Worm (Caenorhabditis elegans) whole organism, L2 larva: ENCODE data around the gene Y54H5A.2.

Experiments used
- C34F6.9 ChIP-seq: fragments of 150-350 bp; optimal IDR thresholded peaks from 2 replicates; lab custom pipeline; 2014; ENCODE audit warnings: missing biosample characterization, missing genetic modification characterization
- R02D3.7 ChIP-seq: fragments of 150-350 bp; optimal IDR thresholded peaks from 2 replicates; lab custom pipeline; 2014; ENCODE audit warnings: missing biosample characterization, missing genetic modification characterization
- alr-1 ChIP-seq: fragments of 150-350 bp; optimal IDR thresholded peaks from 2 replicates; lab custom pipeline; 2014; ENCODE audit warnings: missing biosample characterization, missing genetic modification characterization
- ama-1 ChIP-seq: fragments of 150-350 bp; optimal IDR thresholded peaks from 2 replicates; lab custom pipeline; 2018; ENCODE audit warnings: inconsistent platforms
- ceh-16 ChIP-seq: fragments of 150-350 bp; optimal IDR thresholded peaks from 2 replicates; lab custom pipeline; 2014; ENCODE audit warnings: missing biosample characterization, missing genetic modification characterization
- dmd-4 ChIP-seq: sonication (generic microtip); optimal IDR thresholded peaks from 2 replicates; lab custom pipeline; 2017; ENCODE audit warnings: missing biosample characterization, missing genetic modification characterization
- elt-1 ChIP-seq: fragments of 150-350 bp; optimal IDR thresholded peaks from 2 replicates; lab custom pipeline; 2014; ENCODE audit warnings: missing biosample characterization, missing genetic modification characterization
- elt-3 ChIP-seq: sonication (generic microtip); optimal IDR thresholded peaks from 2 replicates; lab custom pipeline; 2017; ENCODE audit warnings: missing biosample characterization, missing genetic modification characterization
- fos-1 ChIP-seq: fragments of 150-350 bp; optimal IDR thresholded peaks from 2 replicates; lab custom pipeline; 2014; ENCODE audit warnings: missing biosample characterization, missing genetic modification characterization
- gmeb-1 ChIP-seq: fragments of 150-350 bp; optimal IDR thresholded peaks from 2 replicates; lab custom pipeline; 2014; ENCODE audit warnings: missing biosample characterization, missing genetic modification characterization
- lin-13 ChIP-seq: fragments of 150-350 bp; optimal IDR thresholded peaks from 2 replicates; lab custom pipeline; 2014; ENCODE audit warnings: missing biosample characterization, missing genetic modification reagents, missing genetic modification characterization
- lin-39 ChIP-seq: fragments of 150-350 bp; optimal IDR thresholded peaks from 2 replicates; lab custom pipeline; 2014; ENCODE audit warnings: missing biosample characterization, missing genetic modification reagents, missing genetic modification characterization
- mbf-1 ChIP-seq: sonication (generic microtip); optimal IDR thresholded peaks from 2 replicates; lab custom pipeline; 2017; ENCODE audit warnings: missing biosample characterization, missing genetic modification characterization
- nhr-10 ChIP-seq: sonication (generic microtip); optimal IDR thresholded peaks from 2 replicates; lab custom pipeline; 2017; ENCODE audit warnings: missing biosample characterization, missing genetic modification characterization
- nhr-12 ChIP-seq: fragments of 150-350 bp; optimal IDR thresholded peaks from 2 replicates; lab custom pipeline; 2014; ENCODE audit warnings: missing biosample characterization, missing genetic modification characterization
- nhr-129 ChIP-seq: fragments of 150-350 bp; optimal IDR thresholded peaks from 2 replicates; lab custom pipeline; 2014; ENCODE audit warnings: missing biosample characterization, missing genetic modification characterization
- nhr-21 ChIP-seq: fragments of 150-350 bp; optimal IDR thresholded peaks from 2 replicates; lab custom pipeline; 2014; ENCODE audit warnings: missing biosample characterization, missing genetic modification characterization
- nhr-23 ChIP-seq: fragments of 150-350 bp; optimal IDR thresholded peaks from 2 replicates; lab custom pipeline; 2014; ENCODE audit warnings: missing biosample characterization, missing genetic modification reagents, missing genetic modification characterization
- nhr-77 ChIP-seq: fragments of 150-350 bp; optimal IDR thresholded peaks from 2 replicates; lab custom pipeline; 2014; ENCODE audit warnings: missing biosample characterization, missing genetic modification characterization
- peb-1 ChIP-seq: fragments of 150-350 bp; optimal IDR thresholded peaks from 2 replicates; lab custom pipeline; 2014; ENCODE audit warnings: missing biosample characterization, missing genetic modification characterization
- sem-4 ChIP-seq: fragments of 150-350 bp; optimal IDR thresholded peaks from 2 replicates; lab custom pipeline; 2014; ENCODE audit warnings: missing biosample characterization, missing genetic modification reagents, missing genetic modification characterization
- sma-3 ChIP-seq: sonication (generic microtip); optimal IDR thresholded peaks from 2 replicates; lab custom pipeline; 2016; ENCODE audit warnings: missing genetic modification reagents, missing genetic modification characterization, missing compliant biosample characterization
- sma-9 ChIP-seq, 2 experiments: fragments of 150-350 bp in 1 of 2; sonication (generic microtip) in 1 of 2; optimal IDR thresholded peaks; 2 replicates each; lab custom pipeline; 2014 to 2016; ENCODE audit warnings: missing genetic modification characterization in 2 of 2, mild to moderate bottlenecking in 1 of 2, missing biosample characterization in 1 of 2, missing compliant biosample characterization in 1 of 2, missing genetic modification reagents in 1 of 2, moderate library complexity in 1 of 2
- unc-39 ChIP-seq: fragments of 150-350 bp; optimal IDR thresholded peaks from 2 replicates; lab custom pipeline; 2014; ENCODE audit warnings: missing biosample characterization, missing genetic modification characterization
- unc-55 ChIP-seq: fragments of 150-350 bp; sonication (generic microtip); optimal IDR thresholded peaks from 3 replicates; lab custom pipeline; 2014; ENCODE audit warnings: missing biosample characterization, missing genetic modification reagents, missing genetic modification characterization
- unc-62 ChIP-seq: fragments of 150-350 bp; optimal IDR thresholded peaks from 2 replicates; lab custom pipeline; 2014; ENCODE audit warnings: missing biosample characterization, missing genetic modification reagents, missing genetic modification characterization
- zag-1 ChIP-seq: fragments of 150-350 bp; optimal IDR thresholded peaks from 2 replicates; lab custom pipeline; 2014; ENCODE audit warnings: missing biosample characterization, missing genetic modification characterization
- ztf-1 ChIP-seq: fragments of 200-800 bp; sonication (Bioruptor generic); conservative IDR thresholded peaks from 2 replicates; pipeline ENCODE4 v1.3.6; 2022; ENCODE audit warnings: missing genetic modification characterization, missing compliant biosample characterization
- ztf-4 ChIP-seq: fragments of 150-350 bp; optimal IDR thresholded peaks from 2 replicates; lab custom pipeline; 2014; ENCODE audit warnings: missing biosample characterization, missing genetic modification characterization

Gene Y54H5A.2

ce11 chrIII:5190179-5190578, 40.8 kb upstream of the Y54H5A.2 start (continued):
- no peak for TF ChIP-seq elt-1
- TF ChIP-seq ztf-4 (tag; lab: Kevin White, UChicago): no peak
- TF ChIP-seq nhr-12 (tag; lab: Kevin White, UChicago): no peak
- TF ChIP-seq nhr-23 (tag; lab: Kevin White, UChicago): no peak
- TF ChIP-seq unc-55 (GFP tag; lab: Kevin White, UChicago): peak; percentile 2
- TF ChIP-seq elt-3 (tag; lab: Kevin White, UChicago): no peak
- peak; percentile 50 for TF ChIP-seq sma-9 (GFP tag; optimal IDR thresholded peaks at IDR 0.05; lab: Kevin White, UChicago)
- no peak for TF ChIP-seq sma-9 (tag; optimal IDR thresholded peaks at IDR 0.05; lab: Kevin White, UChicago)
- peak; percentile 45 for TF ChIP-seq sma-3 (GFP tag; lab: Kevin White, UChicago)
- no peak for TF ChIP-seq R02D3.7 (tag; lab: Kevin White, UChicago)
- TF ChIP-seq unc-39 (tag; lab: Kevin White, UChicago): no peak
- TF ChIP-seq, all 48 proteins: peak for 7

ce11 chrIII:5188426-5188825, 39.0 kb upstream of the Y54H5A.2 start, which contains the start of gene K10D2.8:
TSS of gene K10D2.8 (plus strand) at chrIII:5188726.
- TF ChIP-seq C34F6.9 (no peak), mbf-1 (tag; lab: Kevin White, UChicago) (no peak), sem-4 (tag; lab: Kevin White, UChicago) (no peak), R02D3.7 (tag; lab: Kevin White, UChicago) (no peak), dmd-4 (tag; lab: Kevin White, UChicago) (no peak), ama-1 (no peak), sma-9 (GFP tag; optimal IDR thresholded peaks at IDR 0.05; lab: Kevin White, UChicago) (no peak), sma-9 (tag; optimal IDR thresholded peaks at IDR 0.05; lab: Kevin White, UChicago) (no peak), gmeb-1 (tag; lab: Kevin White, UChicago) (no peak), unc-55 (GFP tag; lab: Kevin White, UChicago) (no peak), unc-62 (GFP tag; lab: Kevin White, UChicago) (no peak), ztf-1 (GFP tag; lab: Robert Waterston, UW) (no peak), nhr-21 (tag; lab: Kevin White, UChicago) (no peak), lin-39 (no peak)

- TF ChIP-seq unc-62 (GFP tag; lab: Kevin White, UChicago): no peak
- TF ChIP-seq nhr-129: no peak
- no peak for TF ChIP-seq ceh-16 (tag; lab: Kevin White, UChicago)
- no peak for TF ChIP-seq C34F6.9
- no peak for TF ChIP-seq sma-3 (GFP tag; lab: Kevin White, UChicago)
- TF ChIP-seq unc-55 (GFP tag; lab: Kevin White, UChicago): no peak
- TF ChIP-seq, all 48 proteins: peak for 0
These were observed 36.2 kb upstream of the Y54H5A.2 start, which contains the start of gene pup-2 for ce11 chrIII:5185620-5186019. TSS of gene pup-2 (plus strand) at chrIII:5185920.

ce11 chrIII:5183372-5183771, 34.0 kb upstream of the Y54H5A.2 start:
- peak; percentile 3 for TF ChIP-seq unc-55 (GFP tag; lab: Kevin White, UChicago)
- no peak for TF ChIP-seq alr-1 (tag; lab: Kevin White, UChicago)
- peak; percentile 36 for TF ChIP-seq nhr-129

- TF ChIP-seq zag-1 (tag; lab: Kevin White, UChicago) (no peak), nhr-77 (tag; lab: Kevin White, UChicago) (no peak), nhr-10 (tag; lab: Kevin White, UChicago) (no peak), elt-3 (tag; lab: Kevin White, UChicago) (no peak), sma-3 (GFP tag; lab: Kevin White, UChicago) (no peak), lin-39 (no peak), peb-1 (tag; lab: Kevin White, UChicago) (no peak), unc-39 (tag; lab: Kevin White, UChicago) (no peak)
These were observed 32.3 kb upstream of the Y54H5A.2 start for ce11 chrIII:5181641-5182040.

- TF ChIP-seq lin-13 (GFP tag; lab: Kevin White, UChicago): no peak
- TF ChIP-seq nhr-77 (tag; lab: Kevin White, UChicago): no peak
- peak; percentile 22 for TF ChIP-seq fos-1
- no peak for TF ChIP-seq mbf-1 (tag; lab: Kevin White, UChicago)
- peak; percentile 42 for TF ChIP-seq nhr-129
- no peak for TF ChIP-seq sma-9 (GFP tag; optimal IDR thresholded peaks at IDR 0.05; lab: Kevin White, UChicago)
- TF ChIP-seq sma-9 (tag; optimal IDR thresholded peaks at IDR 0.05; lab: Kevin White, UChicago): no peak
- TF ChIP-seq, all 48 proteins: peak for 2
These were observed 31.8 kb upstream of the Y54H5A.2 start for ce11 chrIII:5181217-5181616.
